Fruit fly (Drosophila melanogaster) Kc167 (cell line): ENCODE data around the gene Myt1.

Source experiments
- Myc ChIP-seq: fragments of >200 bp; optimal IDR thresholded peaks from 2 replicates; lab custom pipeline; 2017; ENCODE audit warnings: missing external identifiers
- psq ChIP-seq: fragments of >200 bp; optimal IDR thresholded peaks from 2 replicates; lab custom pipeline; 2017; ENCODE audit warnings: missing external identifiers

dm6 chr3L:5808101-5808433 is 28.7 kb upstream of the Myt1 start:
- TF ChIP-seq Myc (lab: Kevin White, UChicago) (no peak), psq (lab: Kevin White, UChicago) (no peak)
